Worm (Caenorhabditis elegans) whole organism, early embryonic: ENCODE results near the gene T26H8.5.

Source experiments
- B0310.2 ChIP-seq: sonication (generic microtip); optimal IDR thresholded peaks from 2 replicates; lab custom pipeline; 2016; ENCODE audit warnings: mild to moderate bottlenecking, missing genetic modification characterization, missing compliant biosample characterization
- F13C5.2 ChIP-seq: sonication (generic microtip); optimal IDR thresholded peaks from 2 replicates; lab custom pipeline; 2017; ENCODE audit warnings: mild to moderate bottlenecking, missing genetic modification characterization, inconsistent platforms, missing compliant biosample characterization
- ama-1 ChIP-seq: fragments of 150-350 bp; optimal IDR thresholded peaks from 2 replicates; lab custom pipeline; 2014
- hmg-4 ChIP-seq: fragments of 200-800 bp; sonication (Bioruptor generic); optimal IDR thresholded peaks from 2 replicates; lab custom pipeline; 2018; ENCODE audit warnings: mild to moderate bottlenecking, missing genetic modification characterization, missing compliant biosample characterization
- scrt-1 ChIP-seq: fragments of 200-800 bp; sonication (Bioruptor generic); IDR thresholded peaks from 2 replicates; pipeline ENCODE4 v1.3.6; 2022; ENCODE audit warnings: missing genetic modification characterization, missing compliant biosample characterization

- TF ChIP-seq ama-1 (lab: Kevin White, UChicago) = no peak
- no peak for TF ChIP-seq hmg-4
- TF ChIP-seq scrt-1 = no peak
- TF ChIP-seq F13C5.2 (tag; lab: Kevin White, UChicago) = no peak
- TF ChIP-seq B0310.2 = no peak
Measured at ce11 chrV:15272263-15272662, 33.1 kb downstream of the T26H8.5 start, which contains the start of gene T10H4.4.
